Worm (Caenorhabditis elegans) whole organism, L4 larva: Measurements from ENCODE around the gene clik-1.

Source experiments
- ZK337.2 ChIP-seq: fragments of 200-800 bp; sonication (Bioruptor generic); IDR thresholded peaks from 2 replicates; pipeline ENCODE4 v1.3.6; 2022; ENCODE audit warnings: missing genetic modification reagents, missing genetic modification characterization, missing compliant biosample characterization
- attf-4 ChIP-seq: sonication (generic microtip); optimal IDR thresholded peaks from 3 replicates; lab custom pipeline; 2017; ENCODE audit warnings: missing biosample characterization, missing genetic modification characterization
- dpl-1 ChIP-seq: fragments of 150-350 bp; optimal IDR thresholded peaks from 2 replicates; lab custom pipeline; 2014; ENCODE audit warnings: missing biosample characterization, missing genetic modification reagents, missing genetic modification characterization
- egl-27 ChIP-seq: sonication (generic microtip); optimal IDR thresholded peaks from 3 replicates; lab custom pipeline; 2017; ENCODE audit warnings: missing biosample characterization, missing genetic modification reagents, missing genetic modification characterization
- hif-1 ChIP-seq, 2 experiments: sonication (generic microtip); optimal IDR thresholded peaks; 2 replicates each; lab custom pipeline; 2016 to 2017; ENCODE audit warnings: missing compliant biosample characterization in 2 of 2, missing genetic modification characterization in 2 of 2, missing genetic modification reagents in 2 of 2, missing genotype in 2 of 2, mild to moderate bottlenecking in 1 of 2
- lin-1 ChIP-seq: fragments of 200-800 bp; sonication (Bioruptor generic); IDR thresholded peaks from 2 replicates; pipeline ENCODE4 v1.3.6; 2022; ENCODE audit warnings: missing genetic modification reagents, missing genetic modification characterization, missing compliant biosample characterization
- mdl-1 ChIP-seq, 2 experiments: fragments of 150-350 bp in 1 of 2; sonication (generic microtip) in 1 of 2; optimal IDR thresholded peaks; 2 replicates each; lab custom pipeline; 2014 to 2017; ENCODE audit warnings: missing biosample characterization in 2 of 2, missing genetic modification characterization in 2 of 2
- mes-2 ChIP-seq: sonication (generic microtip); optimal IDR thresholded peaks from 2 replicates; lab custom pipeline; 2016; ENCODE audit warnings: missing genotype, mild to moderate bottlenecking, missing genetic modification characterization, missing compliant biosample characterization; ENCODE audit not compliant: poor library complexity, severe bottlenecking
- nhr-11 ChIP-seq: fragments of 150-350 bp; optimal IDR thresholded peaks from 2 replicates; lab custom pipeline; 2014; ENCODE audit warnings: missing biosample characterization, missing genetic modification characterization
- nhr-25 ChIP-seq: sonication (generic microtip); optimal IDR thresholded peaks from 2 replicates; lab custom pipeline; 2017; ENCODE audit warnings: missing genetic modification characterization, mild to moderate bottlenecking, missing compliant biosample characterization, antibody characterized with exemption, moderate library complexity, borderline replicate concordance; ENCODE audit not compliant: insufficient read depth
- nhr-28 ChIP-seq: fragments of 150-350 bp; optimal IDR thresholded peaks from 2 replicates; lab custom pipeline; 2014; ENCODE audit warnings: missing biosample characterization, missing genetic modification characterization
- pha-4 ChIP-seq, 2 experiments: fragments of 150-350 bp in 1 of 2; fragments of 200-800 bp in 1 of 2; sonication (Bioruptor generic) in 1 of 2; IDR thresholded peaks in 1 of 2; optimal IDR thresholded peaks in 1 of 2; 2 replicates each; pipeline versions ENCODE4 v1.3.6 to Lab custom; 2014 to 2022; ENCODE audit warnings: missing genetic modification characterization in 2 of 2, missing genetic modification reagents in 2 of 2, missing biosample characterization in 1 of 2, missing compliant biosample characterization in 1 of 2
- saeg-2 ChIP-seq: fragments of 200-800 bp; sonication (Bioruptor generic); IDR thresholded peaks from 2 replicates; pipeline ENCODE4 v1.3.6; 2022; ENCODE audit warnings: missing genetic modification reagents, missing genetic modification characterization, missing compliant biosample characterization
- unc-130 ChIP-seq: sonication (generic microtip); optimal IDR thresholded peaks from 2 replicates; lab custom pipeline; 2016; ENCODE audit warnings: missing genetic modification reagents, missing genetic modification characterization, missing compliant biosample characterization

ce11 chrV:6771645-6772044 lies 3.1 kb upstream of the clik-1 start, which contains the start of gene srh-30:
- TF ChIP-seq mdl-1 (tag; optimal IDR thresholded peaks at IDR 0.05; lab: Kevin White, UChicago): no peak
- no peak for TF ChIP-seq egl-27 (tag; lab: Kevin White, UChicago)
- TF ChIP-seq nhr-28 (tag; lab: Kevin White, UChicago): no peak
- no peak for TF ChIP-seq nhr-11
- TF ChIP-seq lin-1: no peak
- TF ChIP-seq mes-2 (tag; lab: Kevin White, UChicago): no peak
- TF ChIP-seq pha-4 (GFP tag; IDR thresholded peaks at IDR 0.05; lab: Robert Waterston, UW): no peak
- TF ChIP-seq pha-4 (tag; optimal IDR thresholded peaks at IDR 0.05; lab: Kevin White, UChicago): no peak
- no peak for TF ChIP-seq nhr-25
- TF ChIP-seq ZK337.2 (GFP tag; lab: Robert Waterston, UW): no peak
- no peak for TF ChIP-seq unc-130
- no peak for TF ChIP-seq saeg-2
- TF ChIP-seq dpl-1 (GFP tag; lab: Kevin White, UChicago): no peak
- TF ChIP-seq hif-1 (tag; optimal IDR thresholded peaks at IDR 0.05; lab: Kevin White, UChicago): no peak
- TF ChIP-seq attf-4: no peak
